Worm (Caenorhabditis elegans): Measurements from ENCODE around the gene penr-1.

penr-1 gene

DNA sequence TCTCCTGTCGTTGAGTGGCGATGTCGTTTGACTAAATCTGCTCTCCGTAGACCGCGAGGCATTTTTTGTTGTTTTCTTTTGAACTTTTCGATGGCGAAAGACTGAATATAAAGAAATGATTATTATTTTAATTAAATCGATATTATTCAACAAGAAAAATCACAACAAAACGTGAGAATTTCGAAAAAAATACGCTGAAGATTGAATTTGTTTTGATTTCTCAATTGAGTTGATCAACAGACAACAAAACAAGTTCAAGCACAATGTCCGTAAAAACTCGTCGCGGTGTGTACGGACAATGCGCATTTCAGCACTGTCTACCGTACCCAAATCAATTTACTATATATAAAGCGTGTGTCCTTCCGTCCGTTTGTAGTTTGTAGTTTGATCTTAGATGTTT is 8.7 kb downstream of the penr-1 start, which contains the start of gene B0238.9:
TSS of gene B0238.9 (minus strand) at position 101 of the 400 bp plus-strand sequence.
- TF ChIP-seq F26F4.8 (GFP tag; conservative IDR thresholded peaks at IDR 0.05) (no peak), nhr-28 (tag; optimal IDR thresholded peaks at IDR 0.05) (no peak), lin-29 (GFP tag; IDR thresholded peaks at IDR 0.05) (no peak), madf-5 (GFP tag; IDR thresholded peaks at IDR 0.05) (no peak), ceh-28 (tag; optimal IDR thresholded peaks at IDR 0.05) (no peak), pqm-1 (tag; optimal IDR thresholded peaks at IDR 0.05) (no peak), daf-8 (GFP tag; IDR thresholded peaks at IDR 0.05) (no peak), ctbp-1 (GFP tag; IDR thresholded peaks at IDR 0.05) (no peak), dpl-1 (GFP tag; optimal IDR thresholded peaks at IDR 0.05) (no peak), egl-27 (tag; optimal IDR thresholded peaks at IDR 0.05) (no peak)

ce11 chrV:5284270-5284980 is 15.1 kb downstream of the penr-1 start:
- TF ChIP-seq mxl-3 (GFP tag; optimal IDR thresholded peaks at IDR 0.05) = peak; percentile 17
- peak; percentile 13 for TF ChIP-seq gei-8 (GFP tag; optimal IDR thresholded peaks at IDR 0.05)
- peak; percentile 10 for TF ChIP-seq hlh-11 (tag; optimal IDR thresholded peaks at IDR 0.05)
- peak; percentile 4 for TF ChIP-seq lir-3 (tag; optimal IDR thresholded peaks at IDR 0.05)

- no peak for TF ChIP-seq Y48G9A.11 (GFP tag; IDR thresholded peaks at IDR 0.05)
Observed at ce11 chrV:5287273-5287672, 18.0 kb downstream of the penr-1 start, which contains the start of gene Y49G5A.1. Y49G5A.1 (minus strand) TSS chrV:5287373.

DNA sequence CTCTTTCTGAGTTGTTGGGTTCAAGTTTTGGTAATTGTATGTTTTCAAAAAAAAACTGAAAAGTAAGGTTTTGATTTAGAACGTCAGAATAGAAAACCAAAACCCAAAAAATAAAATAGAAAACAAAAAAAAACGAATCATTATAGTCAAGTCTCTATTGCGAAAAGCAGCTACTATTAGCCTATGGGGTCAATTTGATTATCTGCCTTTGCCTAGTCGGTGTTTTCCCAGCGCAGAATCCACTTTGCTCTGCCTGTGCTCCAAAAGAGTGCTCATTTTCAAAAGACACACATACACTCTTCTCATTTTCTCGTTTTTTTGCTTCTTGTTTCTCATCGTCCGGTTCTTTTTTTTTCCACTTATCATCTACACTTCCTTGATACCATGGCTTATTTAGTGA is 19.4 kb downstream of the penr-1 start:
- TF ChIP-seq egl-27 (tag; optimal IDR thresholded peaks at IDR 0.05) (no peak), ama-1 (optimal IDR thresholded peaks at IDR 0.05) (no peak), madf-9 (GFP tag; conservative IDR thresholded peaks at IDR 0.05) (no peak), set-16 (GFP tag; IDR thresholded peaks at IDR 0.05) (no peak), saeg-2 (GFP tag; IDR thresholded peaks at IDR 0.05) (no peak), jun-1 (tag; optimal IDR thresholded peaks at IDR 0.05) (no peak)

DNA sequence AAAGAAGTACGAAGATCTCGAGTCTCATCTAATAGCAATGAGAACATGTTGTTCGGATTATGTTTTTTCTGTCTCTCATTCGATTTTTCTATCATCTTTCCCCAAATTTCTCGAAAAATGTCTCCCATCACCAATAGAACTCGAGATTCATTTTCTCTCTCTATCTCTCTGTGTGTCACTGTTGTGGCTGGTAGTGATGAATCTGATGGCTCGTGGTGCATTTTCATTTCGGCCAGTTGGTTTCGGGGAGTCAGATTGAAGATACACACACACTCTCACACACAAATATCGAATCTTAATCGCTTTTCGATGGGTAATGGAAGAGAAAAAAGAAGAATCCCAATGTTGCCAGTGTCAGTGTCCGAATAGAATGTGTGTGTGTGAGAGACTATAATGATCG is 26.7 kb downstream of the penr-1 start:
- TF ChIP-seq hlh-11 (tag; optimal IDR thresholded peaks at IDR 0.05) (peak; percentile 48), mxl-2 (GFP tag; conservative IDR thresholded peaks at IDR 0.05) (no peak), aha-1 (tag) (peak; percentile 79), daf-16 (GFP tag; optimal IDR thresholded peaks at IDR 0.05) (peak in 1 of 2 experiments; percentile 67), daf-16 (tag; optimal IDR thresholded peaks at IDR 0.05) (no peak), nhr-41 (GFP tag; IDR thresholded peaks at IDR 0.05) (no peak), nhr-28 (tag; optimal IDR thresholded peaks at IDR 0.05) (no peak), ztf-7 (tag; optimal IDR thresholded peaks at IDR 0.05) (no peak), rbr-2 (tag; optimal IDR thresholded peaks at IDR 0.05) (no peak), hif-1 (tag; optimal IDR thresholded peaks at IDR 0.05) (peak in 1 of 2 experiments; percentile 44), nhr-11 (tag; optimal IDR thresholded peaks at IDR 0.05) (peak; percentile 72), hlh-30 (tag; optimal IDR thresholded peaks at IDR 0.05; ENCODE audit: insufficient read depth) (peak; percentile 24)

DNA sequence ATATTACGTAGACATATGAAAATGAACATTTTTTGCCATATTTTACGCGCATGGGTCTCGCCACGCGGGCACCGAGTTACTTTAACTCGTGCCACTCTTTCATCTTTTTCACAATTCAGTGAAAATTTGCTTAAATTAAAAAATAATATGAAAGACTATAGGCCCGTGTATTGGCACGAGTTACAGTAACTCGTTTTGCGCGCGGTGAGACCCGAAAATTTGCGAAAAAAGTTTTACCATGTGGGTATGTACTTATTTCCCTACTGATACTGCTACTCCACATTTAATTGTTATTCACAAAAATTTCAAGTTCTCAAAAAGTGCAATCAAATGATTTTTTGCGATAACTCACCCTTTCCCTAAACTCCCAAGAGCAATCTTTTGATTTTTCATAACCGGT is 28.5 kb downstream of the penr-1 start:
- no peak for TF ChIP-seq tra-1 (GFP tag; IDR thresholded peaks at IDR 0.05)
- no peak for TF ChIP-seq dve-1 (tag; optimal IDR thresholded peaks at IDR 0.05; ENCODE audit: insufficient read depth)
- no peak for TF ChIP-seq mes-2 (tag; optimal IDR thresholded peaks at IDR 0.05; ENCODE audit: poor library complexity, severe bottlenecking)
- peak in 1 of 2 experiments; percentile 98 for TF ChIP-seq unc-62 (GFP tag; optimal IDR thresholded peaks at IDR 0.05 in 1 of 2)
- TF ChIP-seq unc-62 (tag; optimal IDR thresholded peaks at IDR 0.05) = no peak
- no peak for TF ChIP-seq Y5F2A.4 (GFP tag; optimal IDR thresholded peaks at IDR 0.05)
- no peak for TF ChIP-seq zfp-3 (GFP tag; conservative IDR thresholded peaks at IDR 0.05)

Measured in whole organism, L4 larva.